Worm (Caenorhabditis elegans) whole organism, L1 larva: ENCODE measurements around the gene fbxa-48.

Source experiments
- dpl-1 ChIP-seq, 3 experiments: fragments of 150-350 bp in 2 of 3; sonication (generic microtip) in 1 of 3; optimal IDR thresholded peaks; 2 replicates each; lab custom pipeline; 2014 to 2017; ENCODE audit warnings: missing biosample characterization in 3 of 3, missing genetic modification characterization in 3 of 3, missing genetic modification reagents in 3 of 3
- fos-1 ChIP-seq: fragments of 150-350 bp; optimal IDR thresholded peaks from 2 replicates; lab custom pipeline; 2014; ENCODE audit warnings: missing biosample characterization, missing genetic modification characterization
- lin-35 ChIP-seq, 2 experiments: fragments of 150-350 bp; optimal IDR thresholded peaks; 2 replicates each; lab custom pipeline; 2014; ENCODE audit warnings: missing biosample characterization in 2 of 2, missing genetic modification characterization in 2 of 2, missing genetic modification reagents in 2 of 2
- lsy-2 ChIP-seq, 2 experiments: fragments of 150-350 bp; optimal IDR thresholded peaks; 2 replicates each; lab custom pipeline; 2014; ENCODE audit warnings: missing biosample characterization in 2 of 2, missing genetic modification characterization in 2 of 2
- nhr-11 ChIP-seq: fragments of 150-350 bp; optimal IDR thresholded peaks from 2 replicates; lab custom pipeline; 2014; ENCODE audit warnings: missing biosample characterization, missing genetic modification characterization
- nhr-237 ChIP-seq: fragments of 150-350 bp; optimal IDR thresholded peaks from 2 replicates; lab custom pipeline; 2014; ENCODE audit warnings: missing biosample characterization, missing genetic modification characterization
- nhr-28 ChIP-seq: fragments of 150-350 bp; optimal IDR thresholded peaks from 2 replicates; lab custom pipeline; 2014; ENCODE audit warnings: missing biosample characterization, missing genetic modification characterization
- nhr-76 ChIP-seq: sonication (generic microtip); optimal IDR thresholded peaks from 2 replicates; lab custom pipeline; 2017; ENCODE audit warnings: missing biosample characterization, missing genetic modification characterization
- pqm-1 ChIP-seq: sonication (generic microtip); optimal IDR thresholded peaks from 3 replicates; lab custom pipeline; 2017; ENCODE audit warnings: missing biosample characterization, missing genetic modification characterization
- sox-4 ChIP-seq: sonication (generic microtip); optimal IDR thresholded peaks from 2 replicates; lab custom pipeline; 2016; ENCODE audit warnings: missing genetic modification characterization, missing compliant biosample characterization
- zag-1 ChIP-seq: fragments of 150-350 bp; optimal IDR thresholded peaks from 2 replicates; lab custom pipeline; 2014; ENCODE audit warnings: missing biosample characterization, missing genetic modification characterization

DNA sequence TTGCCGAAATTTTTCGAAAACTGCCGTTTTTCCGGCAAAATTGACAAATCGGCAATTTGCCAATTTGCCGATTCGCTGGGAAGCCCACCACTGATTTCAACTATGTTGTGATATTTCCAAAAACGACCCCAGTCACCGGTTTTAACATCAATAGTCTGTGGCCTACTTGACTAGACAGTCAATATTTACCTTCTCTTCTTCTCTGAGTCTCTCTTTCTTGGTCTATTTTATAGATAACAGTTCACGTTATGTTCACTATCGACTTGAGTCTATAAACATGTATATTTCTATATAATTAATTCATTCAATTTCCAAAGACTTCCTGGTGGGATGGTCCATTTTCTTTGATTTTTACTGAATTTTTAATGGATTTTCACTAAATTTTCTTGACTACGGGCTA is 22.8 kb upstream of the fbxa-48 start:
- TF ChIP-seq lsy-2 (tag; optimal IDR thresholded peaks at IDR 0.05; lab: Kevin White, UChicago) (no peak), nhr-237 (tag; lab: Kevin White, UChicago) (no peak), nhr-11 (tag; lab: Kevin White, UChicago) (no peak), nhr-76 (tag; lab: Kevin White, UChicago) (no peak), pqm-1 (tag; lab: Kevin White, UChicago) (no peak), dpl-1 (GFP tag; optimal IDR thresholded peaks at IDR 0.05; lab: Kevin White, UChicago) (no peak), fos-1 (tag; lab: Kevin White, UChicago) (no peak), nhr-28 (tag; lab: Kevin White, UChicago) (no peak), sox-4 (no peak), zag-1 (tag; lab: Kevin White, UChicago) (no peak), lin-35 (GFP tag; optimal IDR thresholded peaks at IDR 0.05; lab: Kevin White, UChicago) (peak in 1 of 2 experiments; percentile 8)
